Worm (Caenorhabditis elegans) whole organism, L1 larva: ENCODE measurements around the gene Y42A5A.5.

Source experiments
- ama-1 ChIP-seq: fragments of 150-350 bp; optimal IDR thresholded peaks from 2 replicates; lab custom pipeline; 2014
- mdl-1 ChIP-seq, 2 experiments: fragments of 150-350 bp; optimal IDR thresholded peaks; 2 replicates each; lab custom pipeline; 2014 to 2017; ENCODE audit warnings: missing biosample characterization in 2 of 2, missing genetic modification characterization in 2 of 2, inconsistent platforms in 1 of 2
- nhr-19 ChIP-seq: fragments of 200-800 bp; sonication (Bioruptor generic); conservative IDR thresholded peaks from 2 replicates; pipeline ENCODE4 v1.3.6; 2022; ENCODE audit warnings: missing genetic modification characterization, missing compliant biosample characterization
- nhr-28 ChIP-seq: fragments of 150-350 bp; optimal IDR thresholded peaks from 2 replicates; lab custom pipeline; 2014; ENCODE audit warnings: missing biosample characterization, missing genetic modification characterization
- pag-3 ChIP-seq: sonication (generic microtip); optimal IDR thresholded peaks from 2 replicates; lab custom pipeline; 2017; ENCODE audit warnings: missing genetic modification characterization, mild to moderate bottlenecking, missing compliant biosample characterization, antibody characterized with exemption, borderline replicate concordance; ENCODE audit not compliant: insufficient read depth
- unc-62 ChIP-seq: fragments of 150-350 bp; optimal IDR thresholded peaks from 2 replicates; lab custom pipeline; 2014; ENCODE audit warnings: missing biosample characterization, missing genetic modification reagents, missing genetic modification characterization

- TF ChIP-seq ama-1 (lab: Kevin White, UChicago) (no peak), nhr-19 (GFP tag; lab: Robert Waterston, UW) (no peak), nhr-28 (no peak), unc-62 (GFP tag; lab: Kevin White, UChicago) (no peak), mdl-1 (tag; optimal IDR thresholded peaks at IDR 0.05; lab: Kevin White, UChicago) (no peak), pag-3 (tag; lab: Kevin White, UChicago) (no peak)
These were observed 31.6 kb upstream of the Y42A5A.5 start, which contains the start of gene folt-1 for ce11 chrV:11141179-11141578.
